Worm (Caenorhabditis elegans): Measurements from ENCODE around the gene C27D8.2.
A peak's percentile ranks its signal among the peaks of the same experiment; 100 is the strongest.
"Not testable (repeated sequence)": the region's sequence is repeated elsewhere in the genome, so short reads cannot be mapped to it uniquely, and the experiment has no call there.

C27D8.2 gene

ce11 chrIV:12677137-12677536, 33.9 kb upstream of the C27D8.2 start, which contains the start of gene T23B5.6:
Gene T23B5.6 (minus strand): TSS chrIV:12677237.
- TF ChIP-seq Y116A8C.19 (tag; optimal IDR thresholded peaks at IDR 0.05; ENCODE audit: borderline replicate concordance); ceh-82 (tag; optimal IDR thresholded peaks at IDR 0.05); C16A3.4 (tag; optimal IDR thresholded peaks at IDR 0.05): not testable (repeated sequence)

- TF ChIP-seq lin-35 (GFP tag; optimal IDR thresholded peaks at IDR 0.05): peak; percentile 66 to 76
- TF ChIP-seq unc-62 (GFP tag; optimal IDR thresholded peaks at IDR 0.05): no peak
- TF ChIP-seq nhr-12 (tag; optimal IDR thresholded peaks at IDR 0.05): no peak
- peak in 1 of 2 experiments; percentile 61 for TF ChIP-seq efl-1 (optimal IDR thresholded peaks at IDR 0.05)
- peak; percentile 75 to 94 for TF ChIP-seq efl-1 (GFP tag; optimal IDR thresholded peaks at IDR 0.05 in 1 of 2)
- no peak for TF ChIP-seq tlp-1 (tag; optimal IDR thresholded peaks at IDR 0.05)
- peak in 1 of 2 experiments; percentile 38 for TF ChIP-seq lsy-2 (tag; optimal IDR thresholded peaks at IDR 0.05)
- peak; percentile 20 to 77 (median 66) for TF ChIP-seq dpl-1 (GFP tag; optimal IDR thresholded peaks at IDR 0.05)
- peak; percentile 6 for TF ChIP-seq lin-15B (tag; optimal IDR thresholded peaks at IDR 0.05)
- TF ChIP-seq egl-27 (tag; optimal IDR thresholded peaks at IDR 0.05): no peak
Observed at ce11 chrIV:12684341-12684740, 26.7 kb upstream of the C27D8.2 start, which contains the start of gene prmt-9. Gene prmt-9 (minus strand): TSS chrIV:12684378.

ce11 chrIV:12684826-12685594, 26.0 kb upstream of the C27D8.2 start:
- peak; percentile 91 for TF ChIP-seq blmp-1 (tag; optimal IDR thresholded peaks at IDR 0.05)
- no peak for TF ChIP-seq xbp-1 (tag; optimal IDR thresholded peaks at IDR 0.05)
- no peak for TF ChIP-seq efl-1 (optimal IDR thresholded peaks at IDR 0.05)
- no peak for TF ChIP-seq efl-1 (GFP tag; optimal IDR thresholded peaks at IDR 0.05 in 1 of 2)
- TF ChIP-seq elt-3 (tag; optimal IDR thresholded peaks at IDR 0.05): peak in 1 of 6 experiments; percentile 3
- TF ChIP-seq ceh-82 (tag; optimal IDR thresholded peaks at IDR 0.05): no peak
- no peak for TF ChIP-seq pqm-1 (tag; optimal IDR thresholded peaks at IDR 0.05)
- no peak for TF ChIP-seq lin-15B (tag; optimal IDR thresholded peaks at IDR 0.05)
- no peak for TF ChIP-seq irx-1 (tag; optimal IDR thresholded peaks at IDR 0.05)
- no peak for TF ChIP-seq zip-4 (GFP tag; optimal IDR thresholded peaks at IDR 0.05)
- no peak for TF ChIP-seq nhr-71 (tag; optimal IDR thresholded peaks at IDR 0.05)
- TF ChIP-seq lsy-2 (tag; optimal IDR thresholded peaks at IDR 0.05): no peak
- no peak for TF ChIP-seq unc-86 (tag; optimal IDR thresholded peaks at IDR 0.05)
- TF ChIP-seq egl-27 (tag; optimal IDR thresholded peaks at IDR 0.05): no peak
- TF ChIP-seq nhr-85 (tag): peak; percentile 57

DNA sequence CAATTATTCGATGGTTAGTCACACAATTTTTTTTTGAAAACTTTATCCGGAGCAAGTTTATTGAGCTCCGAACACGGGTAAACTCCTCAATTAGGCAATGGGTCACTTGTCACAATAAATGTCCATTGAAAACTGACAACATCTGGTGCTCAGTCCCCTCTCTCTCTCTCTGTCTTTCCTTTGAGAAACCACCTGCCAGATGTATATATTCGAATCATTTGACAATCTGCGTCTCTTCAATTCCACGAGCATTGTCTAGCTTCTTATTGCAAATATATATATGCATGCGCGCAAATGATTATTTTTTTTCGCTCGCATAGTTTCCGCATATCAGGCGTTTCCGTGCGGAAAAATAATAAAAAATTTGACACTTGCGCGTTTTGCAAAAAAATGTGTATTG, 25.2 kb upstream of the C27D8.2 start:
- peak; percentile 4 for TF ChIP-seq dsc-1 (tag; optimal IDR thresholded peaks at IDR 0.05)
- TF ChIP-seq hlh-17 (GFP tag; optimal IDR thresholded peaks at IDR 0.05; ENCODE audit: borderline replicate concordance): no peak

DNA sequence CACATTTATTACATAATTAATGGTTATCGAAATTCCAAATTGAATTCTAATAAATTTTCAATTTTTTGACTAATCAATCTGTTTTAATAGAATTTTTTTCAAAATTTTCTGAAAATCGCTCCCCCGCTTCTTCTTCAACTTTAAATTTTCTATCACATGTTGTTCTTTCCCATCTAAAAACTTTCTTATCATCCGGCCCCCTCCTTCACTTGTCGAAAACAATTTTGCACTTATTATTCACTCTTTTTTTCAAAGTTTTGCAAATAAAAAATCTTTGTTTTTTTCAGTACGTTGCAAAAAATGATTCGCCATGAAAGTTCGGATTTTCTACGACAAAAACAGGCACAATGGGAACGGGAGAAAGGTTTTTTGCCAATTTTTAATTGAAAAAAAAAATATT, 22.6 kb upstream of the C27D8.2 start, which contains the start of gene T23B5.3:
Gene T23B5.3, plus strand, starts transcription at position 301 of the 400 bp plus-strand sequence.
- TF ChIP-seq elt-2 (tag; optimal IDR thresholded peaks at IDR 0.05): peak; percentile 18
- TF ChIP-seq ets-5 (GFP tag; IDR thresholded peaks at IDR 0.05): no peak

DNA sequence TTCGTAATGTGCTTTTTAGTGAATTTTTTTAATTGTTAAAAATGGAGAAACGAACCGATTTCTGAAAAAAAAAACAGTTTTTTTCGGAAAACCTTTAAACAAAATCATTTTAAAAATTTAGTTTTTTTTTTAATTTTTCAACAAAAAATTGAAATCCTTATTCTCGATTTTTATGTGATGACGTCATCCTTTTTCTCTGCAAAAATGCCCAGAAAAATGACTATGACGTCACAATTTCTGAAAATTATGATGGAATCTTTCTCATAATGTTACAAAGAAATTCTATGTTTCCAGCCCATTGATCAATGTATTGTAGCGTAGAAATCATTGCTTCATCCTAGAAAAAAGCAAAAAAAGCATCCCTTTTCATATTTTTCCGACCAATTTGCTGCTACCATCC, 21.7 kb upstream of the C27D8.2 start:
- TF ChIP-seq mdl-1 (tag; optimal IDR thresholded peaks at IDR 0.05) (no peak), lsy-2 (tag; optimal IDR thresholded peaks at IDR 0.05) (no peak), C16A3.4 (tag; optimal IDR thresholded peaks at IDR 0.05) (no peak), mab-9 (GFP tag; IDR thresholded peaks at IDR 0.05) (no peak), snpc-4 (tag; optimal IDR thresholded peaks at IDR 0.05) (no peak), ceh-63 (GFP tag; optimal IDR thresholded peaks at IDR 0.05) (no peak), irx-1 (tag; optimal IDR thresholded peaks at IDR 0.05) (no peak), ama-1 (optimal IDR thresholded peaks at IDR 0.05) (no peak), C34B4.2 (tag; optimal IDR thresholded peaks at IDR 0.05) (no peak), efl-3 (GFP tag; optimal IDR thresholded peaks at IDR 0.05) (no peak), C04F5.9 (tag; optimal IDR thresholded peaks at IDR 0.05) (no peak), unc-30 (tag; optimal IDR thresholded peaks at IDR 0.05) (no peak), zag-1 (tag; optimal IDR thresholded peaks at IDR 0.05) (no peak), swsn-7 (tag; optimal IDR thresholded peaks at IDR 0.05) (no peak), nhr-77 (tag; optimal IDR thresholded peaks at IDR 0.05) (no peak), grh-1 (GFP tag; IDR thresholded peaks at IDR 0.05) (no peak)
